Fruit fly (Drosophila melanogaster) whole organism, wandering third instar larva: ENCODE measurements around the gene MtnE.

Experiments
- Abd-B ChIP-seq: fragments of >200 bp; optimal IDR thresholded peaks from 2 replicates; lab custom pipeline; 2017; ENCODE audit warnings: missing biosample characterization, missing genetic modification characterization
- CG32264 ChIP-seq: fragments of 200-800 bp; sonication (Bioruptor generic); optimal IDR thresholded peaks from 2 replicates; lab custom pipeline; 2016; ENCODE audit warnings: missing biosample characterization, missing genetic modification characterization
- CG9705 ChIP-seq: fragments of 200-800 bp; sonication (Bioruptor generic); optimal IDR thresholded peaks from 2 replicates; lab custom pipeline; 2018; ENCODE audit warnings: missing biosample characterization, mild to moderate bottlenecking, missing genetic modification characterization
- CrebA ChIP-seq: fragments of 200-800 bp; sonication (Bioruptor generic); optimal IDR thresholded peaks from 2 replicates; lab custom pipeline; 2016; ENCODE audit warnings: missing biosample characterization, mild to moderate bottlenecking, missing genetic modification characterization, borderline replicate concordance
- Dfd ChIP-seq: fragments of >200 bp; optimal IDR thresholded peaks from 2 replicates; lab custom pipeline; 2017; ENCODE audit warnings: missing biosample characterization, missing genetic modification characterization
- Dif ChIP-seq: fragments of 200-275, 200-300 bp; sonication (Bioruptor generic); optimal IDR thresholded peaks from 2 replicates; lab custom pipeline; 2018; ENCODE audit warnings: missing biosample characterization, missing genetic modification characterization; ENCODE audit not compliant: partially characterized antibody
- GATAd ChIP-seq: sonication (Bioruptor generic); optimal IDR thresholded peaks from 2 replicates; lab custom pipeline; 2016; ENCODE audit warnings: missing biosample characterization, missing genetic modification characterization
- HLH106 ChIP-seq: fragments of 200-800 bp; optimal IDR thresholded peaks from 3 replicates; lab custom pipeline; 2019; ENCODE audit warnings: missing biosample characterization, mild to moderate bottlenecking, missing genetic modification characterization, moderate library complexity
- Hnf4 ChIP-seq: fragments of 200-800 bp; sonication (Bioruptor generic); optimal IDR thresholded peaks from 2 replicates; lab custom pipeline; 2016; ENCODE audit warnings: missing biosample characterization, mild to moderate bottlenecking, missing genetic modification characterization
- Hr78 ChIP-seq: fragments of >200 bp; optimal IDR thresholded peaks from 2 replicates; lab custom pipeline; 2017; ENCODE audit warnings: missing biosample characterization, missing genetic modification characterization
- Hr83 ChIP-seq: fragments of 200-300 bp; sonication (Bioruptor generic); optimal IDR thresholded peaks from 2 replicates; lab custom pipeline; 2016; ENCODE audit warnings: missing biosample characterization, mild to moderate bottlenecking, missing genetic modification characterization, moderate library complexity; ENCODE audit not compliant: poor library complexity, severe bottlenecking
- Jra ChIP-seq: sonication (Bioruptor generic); optimal IDR thresholded peaks from 2 replicates; lab custom pipeline; 2016; ENCODE audit warnings: missing biosample characterization, missing genetic modification characterization
- Mio ChIP-seq: sonication (Bioruptor generic); optimal IDR thresholded peaks from 2 replicates; lab custom pipeline; 2016; ENCODE audit warnings: missing biosample characterization, missing genetic modification characterization
- Myc ChIP-seq: fragments of >200 bp; optimal IDR thresholded peaks from 2 replicates; lab custom pipeline; 2017
- N ChIP-seq: fragments of >200 bp; optimal IDR thresholded peaks from 2 replicates; lab custom pipeline; 2018; ENCODE audit warnings: missing biosample characterization, missing external identifiers, missing genetic modification characterization
- OdsH ChIP-seq: fragments of 200-800 bp; sonication (Bioruptor generic); optimal IDR thresholded peaks from 2 replicates; lab custom pipeline; 2016; ENCODE audit warnings: missing biosample characterization, mild to moderate bottlenecking, missing genetic modification characterization
- Rel ChIP-seq, 2 experiments: fragments of 200-800 bp; sonication (Bioruptor generic) in 1 of 2; optimal IDR thresholded peaks; 2 replicates in 1 of 2; 3 replicates in 1 of 2; lab custom pipeline; 2016 to 2019; ENCODE audit warnings: mild to moderate bottlenecking in 2 of 2, missing biosample characterization in 2 of 2, missing genetic modification characterization in 2 of 2, moderate library complexity in 1 of 2
- Sp1 ChIP-seq: fragments of 200-800 bp; sonication (Bioruptor generic); optimal IDR thresholded peaks from 3 replicates; lab custom pipeline; 2019; ENCODE audit warnings: missing biosample characterization, mild to moderate bottlenecking, missing genetic modification characterization, moderate library complexity
- Vsx2 ChIP-seq: fragments of 200-300, 225-300 bp; sonication (Bioruptor generic); optimal IDR thresholded peaks from 2 replicates; lab custom pipeline; 2018; ENCODE audit warnings: missing biosample characterization, missing genetic modification characterization; ENCODE audit not compliant: partially characterized antibody
- br ChIP-seq: fragments of 200-800 bp; sonication (Bioruptor generic); optimal IDR thresholded peaks from 2 replicates; lab custom pipeline; 2016; ENCODE audit warnings: missing biosample characterization, missing genetic modification characterization
- brk ChIP-seq: fragments of 200-800 bp; sonication (Bioruptor generic); optimal IDR thresholded peaks from 2 replicates; lab custom pipeline; 2016; ENCODE audit warnings: missing biosample characterization, mild to moderate bottlenecking, missing genetic modification characterization
- dl ChIP-seq, 2 experiments: fragments of 175-275, 200-275 bp in 1 of 2; fragments of 200-275 bp in 1 of 2; sonication (Bioruptor generic); optimal IDR thresholded peaks; lab custom pipeline; 2018; ENCODE audit warnings: mild to moderate bottlenecking in 2 of 2, missing biosample characterization in 2 of 2, missing genetic modification characterization in 2 of 2, moderate library complexity in 2 of 2; ENCODE audit not compliant: partially characterized antibody in 2 of 2, insufficient read depth in 1 of 2
- dmrt93B ChIP-seq: fragments of 200-800 bp; sonication (Bioruptor generic); optimal IDR thresholded peaks from 2 replicates; lab custom pipeline; 2018; ENCODE audit warnings: missing biosample characterization, mild to moderate bottlenecking, missing genetic modification characterization
- dsf ChIP-seq: sonication (Bioruptor generic); optimal IDR thresholded peaks from 2 replicates; lab custom pipeline; 2016; ENCODE audit warnings: missing biosample characterization, missing genetic modification characterization, borderline replicate concordance
- ey ChIP-seq: fragments of 200-800 bp; sonication (Bioruptor generic); optimal IDR thresholded peaks from 2 replicates; lab custom pipeline; 2016; ENCODE audit warnings: missing biosample characterization, missing genetic modification characterization
- foxo ChIP-seq, 2 experiments: fragments of 200-800 bp; sonication (Bioruptor generic); optimal IDR thresholded peaks; 2 replicates in 1 of 2; 3 replicates in 1 of 2; lab custom pipeline; 2016 to 2017; ENCODE audit warnings: missing biosample characterization in 2 of 2, missing genetic modification characterization in 2 of 2
- fru ChIP-seq: fragments of 200-800 bp; sonication (Bioruptor generic); optimal IDR thresholded peaks from 3 replicates; lab custom pipeline; 2016; ENCODE audit warnings: missing biosample characterization, mild to moderate bottlenecking, missing genetic modification characterization
- h ChIP-seq: fragments of 200-800 bp; sonication (Bioruptor generic); optimal IDR thresholded peaks from 3 replicates; lab custom pipeline; 2016; ENCODE audit warnings: missing biosample characterization, mild to moderate bottlenecking, missing genetic modification characterization
- jim ChIP-seq: fragments of 175-275, 200-325 bp; sonication (Bioruptor generic); optimal IDR thresholded peaks from 2 replicates; lab custom pipeline; 2016; ENCODE audit warnings: missing biosample characterization, mild to moderate bottlenecking, missing genetic modification characterization
- lola ChIP-seq: fragments of >200 bp; optimal IDR thresholded peaks from 2 replicates; lab custom pipeline; 2017; ENCODE audit warnings: missing biosample characterization, missing genetic modification characterization
- pan ChIP-seq: fragments of >200 bp; optimal IDR thresholded peaks from 2 replicates; lab custom pipeline; 2017
- psq ChIP-seq: fragments of 200-800 bp; sonication (Bioruptor generic); optimal IDR thresholded peaks from 3 replicates; lab custom pipeline; 2017; ENCODE audit warnings: missing biosample characterization, mild to moderate bottlenecking, missing genetic modification characterization, moderate library complexity
- rgr ChIP-seq: fragments of 200-800 bp; sonication (Bioruptor generic); optimal IDR thresholded peaks from 3 replicates; lab custom pipeline; 2016; ENCODE audit warnings: missing biosample characterization, mild to moderate bottlenecking, missing genetic modification characterization
- sage ChIP-seq: fragments of 200-800 bp; sonication (Bioruptor generic); optimal IDR thresholded peaks from 2 replicates; lab custom pipeline; 2016; ENCODE audit warnings: missing biosample characterization, mild to moderate bottlenecking, missing genetic modification characterization
- sv ChIP-seq: fragments of 200-800 bp; sonication (Bioruptor generic); optimal IDR thresholded peaks from 3 replicates; lab custom pipeline; 2016; ENCODE audit warnings: missing biosample characterization, missing genetic modification characterization
- tai ChIP-seq: sonication (Bioruptor generic); optimal IDR thresholded peaks from 2 replicates; lab custom pipeline; 2016; ENCODE audit warnings: missing biosample characterization, missing genetic modification characterization
- usp ChIP-seq: fragments of >200 bp; optimal IDR thresholded peaks from 2 replicates; lab custom pipeline; 2017; ENCODE audit warnings: missing biosample characterization, missing genetic modification characterization
- woc ChIP-seq: sonication (Bioruptor generic); optimal IDR thresholded peaks from 2 replicates; lab custom pipeline; 2016; ENCODE audit warnings: missing biosample characterization, mild to moderate bottlenecking, missing genetic modification characterization

The MtnE gene

DNA sequence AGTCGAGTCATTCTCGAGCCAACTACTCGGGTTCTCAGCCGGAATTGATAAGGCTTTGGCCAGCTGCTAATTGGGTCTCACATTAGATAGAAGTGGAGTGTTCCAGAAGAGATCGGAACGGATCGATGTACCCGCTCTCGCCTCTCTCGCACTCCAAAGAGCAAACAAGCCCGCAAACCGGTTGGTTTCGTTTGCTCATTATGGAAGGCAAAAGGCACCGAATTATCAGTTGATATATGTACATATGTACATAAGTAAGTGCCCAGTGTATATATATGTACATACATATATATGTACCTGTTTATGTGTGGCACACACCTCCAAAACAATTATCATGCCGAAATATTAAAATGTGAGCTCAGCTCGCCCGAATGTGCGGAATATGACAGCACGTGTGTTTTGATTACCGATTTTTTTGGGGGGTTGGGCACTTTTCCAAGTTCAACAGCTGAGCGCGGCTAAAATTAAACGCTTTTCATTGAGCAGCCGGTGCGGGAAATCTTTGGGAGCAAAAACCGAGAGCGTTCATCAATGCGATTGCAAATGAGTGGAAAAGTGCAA is 21.3 kb upstream of the MtnE start:
- TF ChIP-seq Vsx2 (GFP tag; lab: Kevin White, UChicago) (no peak), sv (GFP tag; lab: Kevin White, UChicago) (no peak), brk (GFP tag; lab: Kevin White, UChicago) (no peak), CG32264 (GFP tag; lab: Kevin White, UChicago) (no peak), jim (GFP tag; lab: Kevin White, UChicago) (no peak), br (no peak), dmrt93B (GFP tag; lab: Kevin White, UChicago) (no peak), Jra (GFP tag; lab: Kevin White, UChicago) (no peak), lola (GFP tag; lab: Kevin White, UChicago) (no peak), Rel (GFP tag; optimal IDR thresholded peaks at IDR 0.05; lab: Kevin White, UChicago) (peak; percentile 68), Rel (tag; optimal IDR thresholded peaks at IDR 0.05; lab: Kevin White, UChicago) (peak; percentile 15), Abd-B (no peak), Hnf4 (no peak), pan (no peak), GATAd (GFP tag; lab: Kevin White, UChicago) (no peak), usp (GFP tag; lab: Kevin White, UChicago) (no peak), Hr83 (GFP tag; lab: Kevin White, UChicago) (peak; percentile 32), foxo (GFP tag; optimal IDR thresholded peaks at IDR 0.05; lab: Kevin White, UChicago) (peak in 1 of 2 experiments; percentile 39), Dif (GFP tag; lab: Kevin White, UChicago) (peak; percentile 43), Dfd (GFP tag; lab: Kevin White, UChicago) (no peak)

DNA sequence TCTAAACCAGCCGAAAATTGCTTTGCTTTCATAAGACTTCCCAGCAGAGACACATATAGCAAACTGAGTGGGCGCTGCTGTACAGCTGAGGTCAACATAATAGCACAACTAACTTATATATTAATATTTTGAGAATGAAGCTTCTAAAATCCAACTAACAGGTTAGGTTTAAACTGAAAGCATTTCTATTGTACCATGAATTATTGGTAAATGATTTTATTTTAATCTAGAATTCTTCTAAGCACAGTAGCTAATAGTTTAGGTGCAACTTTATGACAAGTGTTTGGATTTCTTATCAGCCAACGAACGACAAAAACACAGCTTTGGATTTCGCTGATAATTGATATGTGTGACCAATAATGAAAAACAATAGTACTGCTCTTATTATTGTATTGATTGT is 20.5 kb upstream of the MtnE start:
- TF ChIP-seq sv (GFP tag; lab: Kevin White, UChicago) (no peak), lola (GFP tag; lab: Kevin White, UChicago) (no peak), woc (GFP tag; lab: Kevin White, UChicago) (peak; percentile 45), tai (no peak), usp (GFP tag; lab: Kevin White, UChicago) (no peak), Sp1 (GFP tag; lab: Kevin White, UChicago) (no peak), Dfd (GFP tag; lab: Kevin White, UChicago) (no peak), br (no peak), pan (no peak), foxo (GFP tag; optimal IDR thresholded peaks at IDR 0.05; lab: Kevin White, UChicago) (peak in 1 of 2 experiments; percentile 71), rgr (GFP tag; lab: Kevin White, UChicago) (no peak), psq (GFP tag; lab: Kevin White, UChicago) (no peak), ey (GFP tag; lab: Kevin White, UChicago) (no peak), dl (GFP tag; optimal IDR thresholded peaks at IDR 0.05; lab: Kevin White, UChicago; ENCODE audit: insufficient read depth in 1 of 2, partially characterized antibody in 2 of 2) (no peak), CG9705 (no peak), CrebA (no peak), Dif (GFP tag; lab: Kevin White, UChicago) (no peak), sage (no peak), Hr83 (GFP tag; lab: Kevin White, UChicago) (no peak), OdsH (GFP tag; lab: Kevin White, UChicago) (no peak), GATAd (GFP tag; lab: Kevin White, UChicago) (no peak), h (peak; percentile 59), N (GFP tag; lab: Kevin White, UChicago) (no peak), HLH106 (tag; lab: Kevin White, UChicago) (peak; percentile 23), Rel (GFP tag; optimal IDR thresholded peaks at IDR 0.05; lab: Kevin White, UChicago) (no peak), Rel (tag; optimal IDR thresholded peaks at IDR 0.05; lab: Kevin White, UChicago) (no peak), Abd-B (no peak), Myc (lab: Kevin White, UChicago) (no peak), Jra (GFP tag; lab: Kevin White, UChicago) (no peak), Hr78 (GFP tag; lab: Kevin White, UChicago) (no peak), Mio (GFP tag; lab: Kevin White, UChicago) (no peak), CG32264 (GFP tag; lab: Kevin White, UChicago) (no peak), dmrt93B (GFP tag; lab: Kevin White, UChicago) (no peak), brk (GFP tag; lab: Kevin White, UChicago) (no peak), fru (GFP tag; lab: Kevin White, UChicago) (peak; percentile 60), dsf (GFP tag; lab: Kevin White, UChicago) (no peak), Vsx2 (GFP tag; lab: Kevin White, UChicago) (no peak), jim (GFP tag; lab: Kevin White, UChicago) (no peak), Hnf4 (no peak)
- TF ChIP-seq, all 38 proteins: peak for 5
